Fruit fly (Drosophila melanogaster): Measurements from ENCODE around the gene NFAT.

NFAT gene

dm6 chrX:13630290-13630900, 5.8 kb downstream of the NFAT start (continued):
- TF ChIP-seq Rel (GFP tag; optimal IDR thresholded peaks at IDR 0.05) = no peak
- peak; percentile 95 for TF ChIP-seq Rel (tag; optimal IDR thresholded peaks at IDR 0.05)
- TF ChIP-seq Vsx2 (GFP tag; optimal IDR thresholded peaks at IDR 0.05; ENCODE audit: partially characterized antibody) = no peak

DNA sequence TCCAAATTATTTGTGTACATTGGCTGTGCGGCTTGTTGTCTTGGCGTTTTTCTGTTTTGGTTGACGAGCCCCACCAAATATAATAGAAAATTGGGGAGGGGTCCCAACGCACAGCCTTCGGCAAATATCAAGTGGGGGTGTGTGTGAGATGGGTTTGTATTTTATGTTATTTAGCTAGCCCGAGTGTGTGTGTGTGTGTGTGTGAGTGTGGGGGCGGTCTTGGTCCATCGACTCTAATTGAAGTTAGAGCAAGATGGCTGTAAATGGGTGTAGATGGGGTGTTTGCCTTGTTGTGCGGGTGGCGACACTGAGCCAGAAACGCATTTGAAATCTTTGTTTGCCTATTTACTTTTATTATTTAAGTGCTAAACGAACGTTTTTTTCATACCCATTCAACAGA, 8.1 kb downstream of the NFAT start:
- TF ChIP-seq Dif (GFP tag; optimal IDR thresholded peaks at IDR 0.05; ENCODE audit: partially characterized antibody) = no peak
- no peak for TF ChIP-seq CG9705 (GFP tag; optimal IDR thresholded peaks at IDR 0.05)
- TF ChIP-seq Hnf4 (GFP tag; optimal IDR thresholded peaks at IDR 0.05) = peak; percentile 18

DNA sequence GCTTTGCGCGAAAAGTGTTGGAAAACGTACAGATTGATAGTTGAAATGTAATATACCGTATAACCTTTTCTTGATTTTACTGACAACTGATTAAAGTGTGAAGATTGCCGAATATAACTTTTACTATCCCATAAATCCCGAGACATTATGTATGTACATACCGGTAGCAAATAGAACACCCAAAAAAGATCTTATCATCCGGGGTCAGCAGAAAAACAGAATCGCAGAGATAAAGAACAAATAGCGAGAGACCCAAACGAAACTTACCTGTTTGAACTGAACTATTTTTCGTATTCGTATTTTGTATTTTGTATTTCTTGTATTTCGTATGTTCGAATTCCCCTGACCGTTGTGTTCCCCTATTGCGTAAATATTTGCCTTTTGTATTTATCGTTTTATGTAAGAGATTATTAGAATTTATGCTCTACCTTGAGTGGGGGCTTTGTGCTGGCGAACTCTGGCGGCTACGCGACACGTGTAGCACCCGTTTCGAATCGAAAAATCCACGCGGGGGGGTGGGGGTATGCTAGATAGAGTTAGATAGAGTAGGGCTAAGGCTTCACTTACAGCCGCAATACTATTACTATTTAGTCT, 8.8 kb downstream of the NFAT start:
- no peak for TF ChIP-seq CrebA (GFP tag; optimal IDR thresholded peaks at IDR 0.05; ENCODE audit: borderline replicate concordance)
- no peak for TF ChIP-seq Dfd (GFP tag; optimal IDR thresholded peaks at IDR 0.05)
- no peak for TF ChIP-seq rgr (GFP tag; optimal IDR thresholded peaks at IDR 0.05)
- TF ChIP-seq jim (GFP tag; optimal IDR thresholded peaks at IDR 0.05) = no peak

DNA sequence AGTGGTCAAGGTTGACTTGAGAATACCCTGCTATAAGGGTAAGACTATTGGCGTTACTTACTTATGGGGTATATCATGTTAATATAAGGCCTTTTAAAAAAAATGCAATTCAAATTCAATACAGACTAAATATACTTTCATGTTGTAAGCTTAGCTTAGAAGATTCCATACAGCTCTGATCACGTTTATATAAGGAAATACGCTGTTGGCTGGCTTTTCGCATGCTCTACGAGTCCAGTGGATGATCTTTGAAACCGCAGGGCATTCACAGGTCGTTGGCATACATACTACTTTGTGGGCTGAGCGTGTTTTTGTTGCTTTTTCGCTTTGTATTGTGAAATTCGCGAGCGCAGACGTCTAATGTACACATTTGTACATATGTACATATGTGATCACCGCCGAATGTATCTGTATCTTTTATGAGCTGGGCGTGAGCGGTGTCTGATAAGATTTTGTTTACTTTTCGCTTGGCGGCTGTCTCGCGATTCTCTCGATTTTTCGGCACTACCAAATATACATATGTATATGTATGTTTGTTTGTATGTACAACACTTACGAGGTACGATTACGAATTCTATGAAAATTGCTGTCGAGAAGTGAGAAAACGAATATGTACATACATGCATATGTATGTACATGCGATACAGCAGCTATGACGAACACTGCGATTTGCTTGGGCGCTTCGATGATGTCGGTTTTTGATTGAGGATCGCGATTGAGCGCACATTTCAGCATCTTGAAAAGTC, 9.9 kb downstream of the NFAT start:
- TF ChIP-seq Hnf4 (GFP tag; optimal IDR thresholded peaks at IDR 0.05) (peak; percentile 65), foxo (GFP tag; optimal IDR thresholded peaks at IDR 0.05) (peak in 1 of 2 experiments; percentile 67), CG9705 (GFP tag; optimal IDR thresholded peaks at IDR 0.05) (peak; percentile 5), fru (GFP tag; optimal IDR thresholded peaks at IDR 0.05) (peak; percentile 82), Jra (GFP tag; optimal IDR thresholded peaks at IDR 0.05) (peak; percentile 50), N (GFP tag; optimal IDR thresholded peaks at IDR 0.05) (no peak), CrebA (GFP tag; optimal IDR thresholded peaks at IDR 0.05; ENCODE audit: borderline replicate concordance) (peak; percentile 64), br (GFP tag; optimal IDR thresholded peaks at IDR 0.05) (peak; percentile 71), Hr83 (GFP tag; optimal IDR thresholded peaks at IDR 0.05; ENCODE audit: poor library complexity, severe bottlenecking) (peak; percentile 65), Hr78 (GFP tag; optimal IDR thresholded peaks at IDR 0.05) (no peak), HLH106 (tag; optimal IDR thresholded peaks at IDR 0.05) (peak; percentile 65), sage (GFP tag; optimal IDR thresholded peaks at IDR 0.05) (no peak), Rel (GFP tag; optimal IDR thresholded peaks at IDR 0.05) (no peak), Rel (tag; optimal IDR thresholded peaks at IDR 0.05) (peak; percentile 42), rgr (GFP tag; optimal IDR thresholded peaks at IDR 0.05) (peak; percentile 68), h (GFP tag; optimal IDR thresholded peaks at IDR 0.05) (peak; percentile 82), Sp1 (GFP tag; optimal IDR thresholded peaks at IDR 0.05) (peak; percentile 38), brk (GFP tag; optimal IDR thresholded peaks at IDR 0.05) (peak; percentile 26), CG32264 (GFP tag; optimal IDR thresholded peaks at IDR 0.05) (no peak), OdsH (GFP tag; optimal IDR thresholded peaks at IDR 0.05) (peak; percentile 77), woc (GFP tag; optimal IDR thresholded peaks at IDR 0.05) (peak; percentile 80), psq (GFP tag; optimal IDR thresholded peaks at IDR 0.05) (peak; percentile 63), usp (GFP tag; optimal IDR thresholded peaks at IDR 0.05) (no peak), dmrt93B (GFP tag; optimal IDR thresholded peaks at IDR 0.05) (peak; percentile 41), ey (GFP tag; optimal IDR thresholded peaks at IDR 0.05) (peak; percentile 68), sv (GFP tag; optimal IDR thresholded peaks at IDR 0.05) (peak; percentile 13), tai (GFP tag; optimal IDR thresholded peaks at IDR 0.05) (peak; percentile 61)

DNA sequence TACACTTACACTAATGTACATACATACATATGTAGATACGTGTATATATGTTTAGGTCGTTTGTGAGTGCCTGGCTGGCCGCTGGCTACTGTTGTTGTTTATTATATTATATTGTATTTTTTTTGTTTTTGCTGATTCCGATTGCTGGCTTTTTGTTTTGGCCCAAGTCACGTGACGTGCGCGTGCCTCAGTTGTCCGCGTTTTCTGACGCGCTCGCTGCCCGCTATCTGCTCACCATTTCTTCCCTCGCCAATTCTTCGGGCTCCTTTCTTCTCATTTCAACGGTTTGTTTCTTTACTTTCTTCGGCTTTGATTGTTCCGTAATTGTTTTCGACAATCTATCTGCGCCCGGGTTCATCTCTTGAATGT, 10.4 kb downstream of the NFAT start:
- TF ChIP-seq HLH106 (tag; optimal IDR thresholded peaks at IDR 0.05) = no peak
- TF ChIP-seq h (GFP tag; optimal IDR thresholded peaks at IDR 0.05) = peak; percentile 29

Data from whole organism, wandering third instar larva.